Worm (Caenorhabditis elegans): ENCODE measurements around the gene cutl-4.

The cutl-4 gene

DNA sequence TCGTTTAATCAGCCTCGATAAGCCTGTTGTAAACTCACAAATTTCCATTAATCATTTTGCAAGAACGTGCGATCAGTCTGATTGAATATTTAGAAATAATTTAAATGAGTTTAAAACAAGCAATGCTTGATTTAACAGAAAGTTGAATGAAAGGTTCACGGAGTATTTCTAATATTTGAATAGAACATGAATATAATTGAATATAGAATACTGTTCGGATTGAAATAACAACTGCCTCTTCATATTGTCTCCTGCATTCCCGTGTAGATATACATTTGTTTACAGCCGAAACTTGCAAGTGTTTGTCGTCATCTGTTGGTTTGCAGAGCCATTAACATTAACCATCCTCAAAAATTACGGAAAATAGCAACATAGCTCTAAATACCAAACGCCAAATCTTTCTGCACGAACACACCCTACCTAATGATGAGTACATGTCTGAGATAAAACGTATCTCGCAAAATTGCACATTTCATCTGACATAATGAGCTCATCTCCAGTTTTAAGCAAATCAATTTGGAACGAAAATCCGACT lies 38.9 kb downstream of the cutl-4 start, which contains the start of the genes Y26G10.5 and srh-32:
Gene Y26G10.5, minus strand, starts transcription at position 101 of the 535 bp plus-strand sequence.
Gene srh-32, plus strand, starts transcription at position 485 of the 535 bp plus-strand sequence.
- no peak for TF ChIP-seq nhr-21 (tag; optimal IDR thresholded peaks at IDR 0.05)
- no peak for TF ChIP-seq nhr-129 (tag; optimal IDR thresholded peaks at IDR 0.05)
- no peak for TF ChIP-seq zag-1 (tag; optimal IDR thresholded peaks at IDR 0.05)
- no peak for TF ChIP-seq C34F6.9 (tag; optimal IDR thresholded peaks at IDR 0.05)
- TF ChIP-seq nhr-10 (tag; optimal IDR thresholded peaks at IDR 0.05) = no peak
- TF ChIP-seq fos-1 (tag; optimal IDR thresholded peaks at IDR 0.05) = no peak
- TF ChIP-seq mdl-1 (tag; optimal IDR thresholded peaks at IDR 0.05) = no peak
- TF ChIP-seq elt-1 (tag; optimal IDR thresholded peaks at IDR 0.05) = no peak
- TF ChIP-seq mbf-1 (tag; optimal IDR thresholded peaks at IDR 0.05) = no peak
- TF ChIP-seq ztf-1 (GFP tag; conservative IDR thresholded peaks at IDR 0.05) = no peak

DNA sequence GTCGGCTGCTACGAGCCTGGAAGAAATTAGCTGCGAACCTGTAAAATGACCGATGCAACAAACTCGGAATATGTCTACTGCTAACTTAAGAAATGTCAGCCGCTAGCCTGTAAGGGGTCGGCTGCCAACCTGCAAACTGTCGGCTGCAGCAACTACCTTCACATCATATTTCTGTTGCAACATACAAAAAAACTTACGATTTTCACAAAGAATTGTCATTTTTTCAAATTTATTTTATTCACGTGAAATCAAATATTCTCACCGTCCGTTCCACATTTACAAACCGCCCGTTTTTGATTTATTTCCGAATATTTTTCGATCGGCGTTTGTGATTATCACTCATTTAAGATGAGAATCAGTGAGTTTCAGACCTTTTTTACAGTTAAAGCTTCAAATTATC lies 40.0 kb downstream of the cutl-4 start, which contains the start of gene Y26G10.6:
Gene Y26G10.6, plus strand, starts transcription at position 301 of the 400 bp plus-strand sequence.
- no peak for TF ChIP-seq sem-4 (tag; optimal IDR thresholded peaks at IDR 0.05)
- TF ChIP-seq unc-62 (GFP tag; optimal IDR thresholded peaks at IDR 0.05) = no peak
- TF ChIP-seq unc-39 (tag; optimal IDR thresholded peaks at IDR 0.05) = no peak
- TF ChIP-seq aly-2 (tag; optimal IDR thresholded peaks at IDR 0.05) = no peak
- no peak for TF ChIP-seq lin-11 (tag; optimal IDR thresholded peaks at IDR 0.05)
- no peak for TF ChIP-seq elt-3 (tag; optimal IDR thresholded peaks at IDR 0.05)
- no peak for TF ChIP-seq peb-1 (tag; optimal IDR thresholded peaks at IDR 0.05)
- no peak for TF ChIP-seq fos-1 (tag; optimal IDR thresholded peaks at IDR 0.05)
- no peak for TF ChIP-seq blmp-1 (tag; optimal IDR thresholded peaks at IDR 0.05; ENCODE audit: insufficient read depth)
- no peak for TF ChIP-seq nhr-25 (tag; optimal IDR thresholded peaks at IDR 0.05)
- TF ChIP-seq unc-55 (GFP tag; optimal IDR thresholded peaks at IDR 0.05) = no peak
- TF ChIP-seq ceh-82 (tag; optimal IDR thresholded peaks at IDR 0.05) = no peak
- no peak for TF ChIP-seq dmd-4 (tag; optimal IDR thresholded peaks at IDR 0.05)
- TF ChIP-seq mab-5 (tag; optimal IDR thresholded peaks at IDR 0.05) = no peak
- no peak for TF ChIP-seq sma-9 (GFP tag; optimal IDR thresholded peaks at IDR 0.05)
- TF ChIP-seq sma-9 (tag; optimal IDR thresholded peaks at IDR 0.05) = no peak
- TF ChIP-seq lsy-2 (tag; optimal IDR thresholded peaks at IDR 0.05) = no peak
- TF ChIP-seq elt-1 (tag; optimal IDR thresholded peaks at IDR 0.05) = no peak
- TF ChIP-seq nhr-23 (tag; optimal IDR thresholded peaks at IDR 0.05) = no peak

ce11 chrV:17699097-17699496 lies 40.6 kb downstream of the cutl-4 start, which contains the start of gene Y26G10.4:
Gene Y26G10.4 (minus strand): TSS chrV:17699197.
- TF ChIP-seq nhr-23 (tag; optimal IDR thresholded peaks at IDR 0.05) (no peak), ceh-82 (tag; optimal IDR thresholded peaks at IDR 0.05) (no peak), nhr-25 (tag; optimal IDR thresholded peaks at IDR 0.05) (no peak), ama-1 (optimal IDR thresholded peaks at IDR 0.05) (no peak), nhr-6 (tag; optimal IDR thresholded peaks at IDR 0.05) (no peak), nhr-12 (tag; optimal IDR thresholded peaks at IDR 0.05) (no peak), nhr-11 (tag; optimal IDR thresholded peaks at IDR 0.05) (no peak), nhr-10 (tag; optimal IDR thresholded peaks at IDR 0.05) (no peak), F13H6.1 (tag; optimal IDR thresholded peaks at IDR 0.05) (no peak), ztf-11 (tag; optimal IDR thresholded peaks at IDR 0.05) (no peak), sem-4 (tag; optimal IDR thresholded peaks at IDR 0.05) (no peak), unc-39 (tag; optimal IDR thresholded peaks at IDR 0.05) (no peak), gmeb-1 (tag; optimal IDR thresholded peaks at IDR 0.05) (no peak), ztf-1 (GFP tag; conservative IDR thresholded peaks at IDR 0.05) (no peak), peb-1 (tag; optimal IDR thresholded peaks at IDR 0.05) (no peak), skn-1 (tag; optimal IDR thresholded peaks at IDR 0.05) (no peak)

ce11 chrV:17696753-17697152 lies 42.9 kb downstream of the cutl-4 start, which contains the start of gene spp-29:
Gene spp-29 (minus strand): TSS chrV:17696853.
- TF ChIP-seq ztf-1 (GFP tag; conservative IDR thresholded peaks at IDR 0.05) (no peak), crh-2 (tag; optimal IDR thresholded peaks at IDR 0.05) (no peak), unc-39 (tag; optimal IDR thresholded peaks at IDR 0.05) (no peak), ztf-4 (tag; optimal IDR thresholded peaks at IDR 0.05) (no peak), nhr-237 (tag; optimal IDR thresholded peaks at IDR 0.05) (no peak), dmd-4 (tag; optimal IDR thresholded peaks at IDR 0.05) (no peak), C34F6.9 (tag; optimal IDR thresholded peaks at IDR 0.05) (no peak), sma-3 (GFP tag; optimal IDR thresholded peaks at IDR 0.05) (no peak), unc-62 (GFP tag; optimal IDR thresholded peaks at IDR 0.05) (no peak), peb-1 (tag; optimal IDR thresholded peaks at IDR 0.05) (no peak), gmeb-1 (tag; optimal IDR thresholded peaks at IDR 0.05) (no peak), lin-11 (tag; optimal IDR thresholded peaks at IDR 0.05) (no peak)

Data from whole organism, L2 larva.